Worm (Caenorhabditis elegans) whole organism, L3 larva: Measurements from ENCODE around the gene nhr-188.

Experiments used
- egl-27 ChIP-seq: sonication (generic microtip); optimal IDR thresholded peaks from 4 replicates; lab custom pipeline; 2017; ENCODE audit warnings: missing biosample characterization, missing genetic modification reagents, missing genetic modification characterization
- eor-1 ChIP-seq, 2 experiments: fragments of 150-350 bp; optimal IDR thresholded peaks; 2 replicates each; lab custom pipeline; 2014 to 2018; ENCODE audit warnings: missing biosample characterization in 2 of 2, missing genetic modification characterization in 2 of 2
- jun-1 ChIP-seq: fragments of 150-350 bp; optimal IDR thresholded peaks from 2 replicates; lab custom pipeline; 2014; ENCODE audit warnings: missing biosample characterization, missing genetic modification reagents, missing genetic modification characterization
- pha-4 ChIP-seq: fragments of 150-350 bp; optimal IDR thresholded peaks from 2 replicates; lab custom pipeline; 2014; ENCODE audit warnings: missing biosample characterization, missing genetic modification reagents, missing genetic modification characterization
- ztf-4 ChIP-seq: fragments of 150-350 bp; optimal IDR thresholded peaks from 2 replicates; lab custom pipeline; 2014; ENCODE audit warnings: missing biosample characterization, missing genetic modification characterization

DNA sequence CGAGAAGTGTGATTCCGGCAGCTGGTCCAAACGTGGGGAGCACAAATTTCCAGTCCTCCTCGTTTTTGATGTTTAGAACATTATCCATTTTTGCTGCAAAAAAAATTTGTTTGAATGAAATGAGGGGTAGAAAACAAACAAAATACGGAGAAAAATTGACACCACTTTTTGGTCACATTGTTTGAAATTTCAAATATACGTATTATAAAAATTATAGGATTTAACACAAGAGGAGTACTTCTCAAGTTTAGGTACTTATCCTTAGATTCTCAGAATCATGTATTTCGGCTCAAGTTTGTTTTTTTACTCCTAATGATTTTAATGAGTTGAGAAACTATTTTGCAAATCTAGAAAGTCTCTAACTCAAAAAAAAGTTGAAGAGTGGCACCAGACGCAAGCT lies 34.3 kb upstream of the nhr-188 start, which contains the start of gene C17E7.12:
- TF ChIP-seq egl-27 (tag; lab: Kevin White, UChicago), result no peak
- TF ChIP-seq pha-4 (tag; lab: Kevin White, UChicago), result no peak
- TF ChIP-seq jun-1 (tag; lab: Kevin White, UChicago), result no peak
- no peak for TF ChIP-seq eor-1 (tag; optimal IDR thresholded peaks at IDR 0.05; lab: Kevin White, UChicago)
- TF ChIP-seq ztf-4 (tag; lab: Kevin White, UChicago), result no peak
